Fruit fly (Drosophila melanogaster): Measurements from ENCODE around the gene CG6769.

The CG6769 gene

dm6 chrX:17852457-17852856, 8.3 kb upstream of the CG6769 start, which contains the start of gene CG32554 (continued):
- TF ChIP-seq CG3995 (GFP tag; optimal IDR thresholded peaks at IDR 0.05) (peak; percentile 68), CG8281 (tag; optimal IDR thresholded peaks at IDR 0.05) (no peak), CG6854 (GFP tag; optimal IDR thresholded peaks at IDR 0.05) (no peak), mirr (GFP tag; optimal IDR thresholded peaks at IDR 0.05) (no peak), Ets97D (GFP tag; optimal IDR thresholded peaks at IDR 0.05) (peak; percentile 23), Sin3A (optimal IDR thresholded peaks at IDR 0.05) (peak; percentile 5), Asciz (GFP tag; optimal IDR thresholded peaks at IDR 0.05) (no peak), Doc3 (GFP tag; IDR thresholded peaks at IDR 0.05; ENCODE audit: partially characterized antibody) (peak; percentile 90), mld (GFP tag; IDR thresholded peaks at IDR 0.05; ENCODE audit: partially characterized antibody) (peak; percentile 78; the same call in 2 of the 3 replicates), unc-4 (GFP tag; IDR thresholded peaks at IDR 0.05; ENCODE audit: partially characterized antibody) (peak; percentile 87), HLH4C (GFP tag; IDR thresholded peaks at IDR 0.05; ENCODE audit: partially characterized antibody) (peak; percentile 88), Fer3 (tag; optimal IDR thresholded peaks at IDR 0.05) (no peak), Dip2 (GFP tag; IDR thresholded peaks at IDR 0.05) (no peak), lbe (GFP tag; optimal IDR thresholded peaks at IDR 0.05) (peak; percentile 11), CG17612 (GFP tag; IDR thresholded peaks at IDR 0.05) (no peak), CG13287 (GFP tag; IDR thresholded peaks at IDR 0.05; ENCODE audit: partially characterized antibody) (peak; percentile 96), ATbp (GFP tag; optimal IDR thresholded peaks at IDR 0.05) (no peak), amos (GFP tag; IDR thresholded peaks at IDR 0.05; ENCODE audit: partially characterized antibody) (peak; percentile 91), HmgZ (tag; optimal IDR thresholded peaks at IDR 0.05) (no peak), Dll (GFP tag; IDR thresholded peaks at IDR 0.05; ENCODE audit: partially characterized antibody) (peak; percentile 93), ap (GFP tag; IDR thresholded peaks at IDR 0.05) (no peak), CG12219 (GFP tag; optimal IDR thresholded peaks at IDR 0.05) (no peak), CG34224 (GFP tag; IDR thresholded peaks at IDR 0.05; ENCODE audit: partially characterized antibody) (peak; percentile 93), NC2β (GFP tag; optimal IDR thresholded peaks at IDR 0.05) (no peak), CG3163 (GFP tag; optimal IDR thresholded peaks at IDR 0.05) (no peak), Scr (GFP tag; IDR thresholded peaks at IDR 0.05; ENCODE audit: partially characterized antibody) (peak; percentile 90), CG11085 (GFP tag; IDR thresholded peaks at IDR 0.05) (no peak), CG33557 (GFP tag; optimal IDR thresholded peaks at IDR 0.05) (no peak), CG42726 (GFP tag; IDR thresholded peaks at IDR 0.05; ENCODE audit: partially characterized antibody) (peak; percentile 80; the same call in 1 of the 2 replicates), zen2 (GFP tag; IDR thresholded peaks at IDR 0.05; ENCODE audit: partially characterized antibody) (peak; percentile 91), br (optimal IDR thresholded peaks at IDR 0.05) (no peak), zen (tag; optimal IDR thresholded peaks at IDR 0.05) (no peak), CG2116 (GFP tag; optimal IDR thresholded peaks at IDR 0.05) (peak; percentile 47), CrebB (tag; optimal IDR thresholded peaks at IDR 0.05) (no peak), CG16813 (GFP tag; IDR thresholded peaks at IDR 0.05; ENCODE audit: partially characterized antibody) (peak; percentile 86), CG15479 (GFP tag; optimal IDR thresholded peaks at IDR 0.05) (no peak), CG15514 (GFP tag; optimal IDR thresholded peaks at IDR 0.05) (peak; percentile 48), Atf6 (GFP tag; IDR thresholded peaks at IDR 0.05) (no peak), ato (GFP tag; IDR thresholded peaks at IDR 0.05; ENCODE audit: partially characterized antibody) (peak; percentile 85), Xrp1 (GFP tag; IDR thresholded peaks at IDR 0.05) (no peak)

DNA sequence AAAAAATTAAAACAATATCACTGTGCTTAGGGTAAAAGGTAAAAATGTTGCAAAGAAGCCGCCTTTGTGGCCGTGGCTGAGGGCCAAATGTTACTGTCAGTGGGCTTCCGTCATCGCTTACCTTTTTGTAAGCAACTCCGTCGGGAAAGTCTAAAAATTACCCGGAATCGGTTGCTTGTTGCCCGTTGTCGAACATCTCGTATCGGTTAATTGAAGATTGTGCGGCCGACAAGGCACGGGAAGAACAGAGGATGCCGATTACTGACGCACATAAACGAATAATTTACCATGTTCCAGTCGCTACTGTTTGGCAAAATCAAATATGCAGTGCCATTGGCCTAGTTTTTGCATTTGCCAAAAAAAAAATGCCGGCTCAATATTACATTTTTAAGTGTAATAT, 4.8 kb upstream of the CG6769 start, which contains the start of gene Mco4:
Gene Mco4 (minus strand): TSS at position 101 of the 400 bp plus-strand sequence.
- TF ChIP-seq HLH54F (GFP tag; optimal IDR thresholded peaks at IDR 0.05) = no peak

Measured in whole organism, embryonic.